Fruit fly (Drosophila melanogaster) whole organism, embryonic: ENCODE data around the gene LysS.
"Not testable (repeated sequence)": the region's sequence is repeated elsewhere in the genome, so short reads cannot be mapped to it uniquely, and the experiment has no call there.

ENCODE experiments used
- Atf-2 ChIP-seq: fragments of 200-800 bp; sonication (Bioruptor generic); optimal IDR thresholded peaks from 2 replicates; lab custom pipeline; 2016; ENCODE audit warnings: missing biosample characterization, missing genetic modification characterization
- CG10209 ChIP-seq: fragments of 200-800 bp; sonication (Bioruptor generic); optimal IDR thresholded peaks from 3 replicates; lab custom pipeline; 2017; ENCODE audit warnings: missing biosample characterization, mild to moderate bottlenecking, missing genetic modification characterization, missing genetic modification reagents
- CG12219 ChIP-seq: fragments of 200-800 bp; sonication (Bioruptor generic); optimal IDR thresholded peaks from 3 replicates; lab custom pipeline; 2018; ENCODE audit warnings: missing biosample characterization, mild to moderate bottlenecking, missing genetic modification characterization
- CG12236 ChIP-seq: fragments of 200-800 bp; sonication (Bioruptor generic); optimal IDR thresholded peaks from 2 replicates; lab custom pipeline; 2016; ENCODE audit warnings: missing biosample characterization, missing genetic modification characterization
- CG6683 ChIP-seq: fragments of 200-800 bp; sonication (Bioruptor generic); optimal IDR thresholded peaks from 2 replicates; lab custom pipeline; 2017; ENCODE audit warnings: missing biosample characterization, mild to moderate bottlenecking, missing genetic modification characterization, missing genetic modification reagents
- CG9932 ChIP-seq: fragments of 200-800 bp; sonication (Bioruptor generic); IDR thresholded peaks from 2 replicates; pipeline ENCODE4 v1.3.6; 2022; ENCODE audit warnings: missing biosample characterization, missing genetic modification characterization
- Dip2 ChIP-seq: fragments of 200-800 bp; sonication (Bioruptor generic); IDR thresholded peaks from 2 replicates; pipeline ENCODE4 v1.3.6; 2022; ENCODE audit warnings: missing biosample characterization, missing genetic modification characterization
- HmgD ChIP-seq: fragments of 200-800 bp; sonication (Bioruptor generic); optimal IDR thresholded peaks from 3 replicates; lab custom pipeline; 2016; ENCODE audit warnings: missing biosample characterization, missing genetic modification characterization
- Max ChIP-seq: fragments of 200-800 bp; sonication (Bioruptor generic); optimal IDR thresholded peaks from 2 replicates; lab custom pipeline; 2016; ENCODE audit warnings: missing biosample characterization, mild to moderate bottlenecking, missing genetic modification characterization
- Opbp ChIP-seq: fragments of 200-800 bp; sonication (Bioruptor generic); IDR thresholded peaks from 3 replicates; pipeline ENCODE4 v1.3.6; 2022; ENCODE audit warnings: missing biosample characterization, missing genetic modification characterization; ENCODE audit not compliant: partially characterized antibody
- Ptx1 ChIP-seq: fragments of 200-800 bp; sonication (Bioruptor generic); IDR thresholded peaks from 2 replicates; pipeline ENCODE4 v1.3.6; 2022; ENCODE audit warnings: missing biosample characterization, missing genetic modification characterization
- sens-2 ChIP-seq: fragments of 200-800 bp; sonication (Bioruptor generic); IDR thresholded peaks from 2 replicates; pipeline ENCODE4 v1.3.6; 2022; ENCODE audit warnings: missing biosample characterization, missing genetic modification characterization
- toy ChIP-seq: fragments of 200-800 bp; sonication (Bioruptor generic); IDR thresholded peaks from 2 replicates; pipeline ENCODE4 v1.3.6; 2022; ENCODE audit warnings: missing biosample characterization, missing genetic modification characterization

dm6 chr3L:1246823-1247222 is 19.3 kb downstream of the LysS start, which contains the start of gene CG32318:
- TF ChIP-seq Dip2 (GFP tag; lab: Robert Waterston, UW); CG12236; toy (GFP tag; lab: Robert Waterston, UW); Ptx1 (GFP tag; lab: Robert Waterston, UW); CG9932; Opbp (GFP tag; lab: Robert Waterston, UW); Max; sens-2; CG6683 (GFP tag; lab: Kevin White, UChicago); Atf-2 (GFP tag; lab: Kevin White, UChicago); HmgD (GFP tag; lab: Kevin White, UChicago); CG10209 (GFP tag; lab: Kevin White, UChicago); CG12219 (GFP tag; lab: Kevin White, UChicago): not testable (repeated sequence)
